Worm (Caenorhabditis elegans) whole organism, L3 larva: ENCODE measurements around the gene C05C10.3.

Source experiments
- R02D3.7 ChIP-seq: fragments of 150-350 bp; optimal IDR thresholded peaks from 2 replicates; lab custom pipeline; 2014; ENCODE audit warnings: missing biosample characterization, missing genetic modification characterization
- ZK546.5 ChIP-seq: sonication (generic microtip); optimal IDR thresholded peaks from 2 replicates; lab custom pipeline; 2017; ENCODE audit warnings: missing biosample characterization, missing genetic modification characterization
- aly-2 ChIP-seq: fragments of 150-350 bp; optimal IDR thresholded peaks from 2 replicates; lab custom pipeline; 2014; ENCODE audit warnings: missing biosample characterization, missing genetic modification characterization
- ama-1 ChIP-seq: fragments of 150-350 bp; optimal IDR thresholded peaks from 2 replicates; lab custom pipeline; 2018
- ceh-16 ChIP-seq: sonication (generic microtip); optimal IDR thresholded peaks from 2 replicates; lab custom pipeline; 2017; ENCODE audit warnings: missing biosample characterization, missing genetic modification characterization
- ceh-28 ChIP-seq: fragments of 150-350 bp; optimal IDR thresholded peaks from 2 replicates; lab custom pipeline; 2014; ENCODE audit warnings: missing biosample characterization, missing genetic modification reagents, missing genetic modification characterization
- ceh-82 ChIP-seq: fragments of 150-350 bp; optimal IDR thresholded peaks from 2 replicates; lab custom pipeline; 2014; ENCODE audit warnings: missing biosample characterization, missing genetic modification characterization
- ceh-9 ChIP-seq: sonication (generic microtip); optimal IDR thresholded peaks from 2 replicates; lab custom pipeline; 2018; ENCODE audit warnings: missing biosample characterization, missing genetic modification characterization
- daf-12 ChIP-seq: fragments of 150-350 bp; optimal IDR thresholded peaks from 2 replicates; lab custom pipeline; 2014; ENCODE audit warnings: missing biosample characterization, missing genetic modification reagents, missing genetic modification characterization
- egl-27 ChIP-seq: sonication (generic microtip); optimal IDR thresholded peaks from 4 replicates; lab custom pipeline; 2017; ENCODE audit warnings: missing biosample characterization, missing genetic modification reagents, missing genetic modification characterization
- egl-5 ChIP-seq: fragments of 150-350 bp; optimal IDR thresholded peaks from 2 replicates; lab custom pipeline; 2017; ENCODE audit warnings: missing biosample characterization, missing genetic modification reagents, missing genetic modification characterization, inconsistent platforms
- elt-1 ChIP-seq: fragments of 150-350 bp; optimal IDR thresholded peaks from 2 replicates; lab custom pipeline; 2014; ENCODE audit warnings: missing biosample characterization, missing genetic modification characterization
- elt-2 ChIP-seq: sonication (generic microtip); optimal IDR thresholded peaks from 2 replicates; lab custom pipeline; 2016; ENCODE audit warnings: missing genetic modification reagents, mild to moderate bottlenecking, missing genetic modification characterization, missing compliant biosample characterization
- elt-3 ChIP-seq, 3 experiments: fragments of 150-350 bp in 1 of 3; sonication (generic microtip) in 2 of 3; optimal IDR thresholded peaks; 2 replicates in 2 of 3; 4 replicates in 1 of 3; lab custom pipeline; 2014 to 2017; ENCODE audit warnings: missing biosample characterization in 3 of 3, missing genetic modification characterization in 3 of 3
- eor-1 ChIP-seq, 2 experiments: fragments of 150-350 bp; optimal IDR thresholded peaks; 2 replicates each; lab custom pipeline; 2014 to 2018; ENCODE audit warnings: missing biosample characterization in 2 of 2, missing genetic modification characterization in 2 of 2
- fkh-10 ChIP-seq: sonication (generic microtip); optimal IDR thresholded peaks from 2 replicates; lab custom pipeline; 2017; ENCODE audit warnings: missing biosample characterization, missing genetic modification reagents, missing genetic modification characterization
- fos-1 ChIP-seq: fragments of 150-350 bp; optimal IDR thresholded peaks from 2 replicates; lab custom pipeline; 2014; ENCODE audit warnings: missing biosample characterization, missing genetic modification characterization
- hmg-11 ChIP-seq: sonication (generic microtip); optimal IDR thresholded peaks from 2 replicates; lab custom pipeline; 2016; ENCODE audit warnings: missing genetic modification characterization, missing compliant biosample characterization
- jun-1 ChIP-seq: fragments of 150-350 bp; optimal IDR thresholded peaks from 2 replicates; lab custom pipeline; 2014; ENCODE audit warnings: missing biosample characterization, missing genetic modification reagents, missing genetic modification characterization
- lin-15B ChIP-seq: fragments of 150-350 bp; optimal IDR thresholded peaks from 2 replicates; lab custom pipeline; 2014; ENCODE audit warnings: missing biosample characterization, missing genetic modification characterization
- lin-39 ChIP-seq: fragments of 150-350 bp; optimal IDR thresholded peaks from 2 replicates; lab custom pipeline; 2018; ENCODE audit warnings: missing biosample characterization, missing genetic modification reagents, missing genetic modification characterization
- lsy-12 ChIP-seq: sonication (generic microtip); optimal IDR thresholded peaks from 2 replicates; lab custom pipeline; 2016; ENCODE audit warnings: mild to moderate bottlenecking, missing genetic modification characterization, missing compliant biosample characterization
- mdl-1 ChIP-seq: fragments of 150-350 bp; optimal IDR thresholded peaks from 2 replicates; lab custom pipeline; 2014; ENCODE audit warnings: missing biosample characterization, missing genetic modification characterization
- mml-1 ChIP-seq: fragments of 150-350 bp; sonication (generic microtip); optimal IDR thresholded peaks from 3 replicates; lab custom pipeline; 2014; ENCODE audit warnings: missing biosample characterization, missing genetic modification characterization
- nfya-1 ChIP-seq: sonication (generic microtip); optimal IDR thresholded peaks from 2 replicates; lab custom pipeline; 2017; ENCODE audit warnings: missing genetic modification characterization, mild to moderate bottlenecking, missing compliant biosample characterization, antibody characterized with exemption, moderate library complexity; ENCODE audit not compliant: insufficient read depth
- nhr-11 ChIP-seq: fragments of 150-350 bp; optimal IDR thresholded peaks from 2 replicates; lab custom pipeline; 2014; ENCODE audit warnings: missing biosample characterization, missing genetic modification characterization
- nhr-12 ChIP-seq: fragments of 150-350 bp; optimal IDR thresholded peaks from 2 replicates; lab custom pipeline; 2014; ENCODE audit warnings: missing biosample characterization, missing genetic modification characterization
- nhr-237 ChIP-seq: fragments of 150-350 bp; optimal IDR thresholded peaks from 2 replicates; lab custom pipeline; 2014; ENCODE audit warnings: missing biosample characterization, missing genetic modification characterization
- nhr-25 ChIP-seq: sonication (generic microtip); optimal IDR thresholded peaks from 2 replicates; lab custom pipeline; 2017; ENCODE audit warnings: missing biosample characterization, missing genetic modification characterization
- nhr-28 ChIP-seq: fragments of 150-350 bp; optimal IDR thresholded peaks from 2 replicates; lab custom pipeline; 2014; ENCODE audit warnings: missing biosample characterization, missing genetic modification characterization
- nhr-43 ChIP-seq: sonication (generic microtip); optimal IDR thresholded peaks from 2 replicates; lab custom pipeline; 2016; ENCODE audit warnings: mild to moderate bottlenecking, missing genetic modification characterization, missing compliant biosample characterization; ENCODE audit not compliant: poor library complexity, severe bottlenecking
- nhr-67 ChIP-seq: fragments of 150-350 bp; optimal IDR thresholded peaks from 2 replicates; lab custom pipeline; 2014; ENCODE audit warnings: missing biosample characterization, missing genetic modification characterization
- nhr-76 ChIP-seq: fragments of 150-350 bp; sonication (generic microtip); optimal IDR thresholded peaks from 5 replicates; lab custom pipeline; 2014; ENCODE audit warnings: missing biosample characterization, missing genetic modification characterization
- nhr-77 ChIP-seq: fragments of 150-350 bp; optimal IDR thresholded peaks from 2 replicates; lab custom pipeline; 2014; ENCODE audit warnings: missing biosample characterization, missing genetic modification characterization
- pha-4 ChIP-seq: fragments of 150-350 bp; optimal IDR thresholded peaks from 2 replicates; lab custom pipeline; 2014; ENCODE audit warnings: missing biosample characterization, missing genetic modification reagents, missing genetic modification characterization
- pqm-1 ChIP-seq: fragments of 150-350 bp; optimal IDR thresholded peaks from 2 replicates; lab custom pipeline; 2017; ENCODE audit warnings: missing biosample characterization, missing genetic modification characterization, inconsistent platforms
- sea-2 ChIP-seq: fragments of 150-350 bp; sonication (generic microtip); optimal IDR thresholded peaks from 4 replicates; lab custom pipeline; 2014; ENCODE audit warnings: missing biosample characterization, missing genetic modification reagents, missing genetic modification characterization
- skn-1 ChIP-seq: fragments of 150-350 bp; optimal IDR thresholded peaks from 2 replicates; lab custom pipeline; 2014; ENCODE audit warnings: missing biosample characterization, missing genetic modification characterization
- snpc-4 ChIP-seq: fragments of 150-350 bp; optimal IDR thresholded peaks from 2 replicates; lab custom pipeline; 2014; ENCODE audit warnings: missing biosample characterization, missing genetic modification characterization
- tbx-2 ChIP-seq: sonication (generic microtip); optimal IDR thresholded peaks from 2 replicates; lab custom pipeline; 2016; ENCODE audit warnings: mild to moderate bottlenecking, missing genetic modification characterization, missing compliant biosample characterization
- unc-62 ChIP-seq: fragments of 150-350 bp; sonication (generic microtip); optimal IDR thresholded peaks from 4 replicates; lab custom pipeline; 2014; ENCODE audit warnings: missing biosample characterization, missing genetic modification reagents, missing genetic modification characterization
- zag-1 ChIP-seq: fragments of 150-350 bp; optimal IDR thresholded peaks from 2 replicates; lab custom pipeline; 2014; ENCODE audit warnings: missing biosample characterization, missing genetic modification characterization
- ztf-11 ChIP-seq: fragments of 150-350 bp; optimal IDR thresholded peaks from 2 replicates; lab custom pipeline; 2014; ENCODE audit warnings: missing biosample characterization, missing genetic modification characterization
- ztf-4 ChIP-seq: fragments of 150-350 bp; optimal IDR thresholded peaks from 2 replicates; lab custom pipeline; 2014; ENCODE audit warnings: missing biosample characterization, missing genetic modification characterization

C05C10.3 gene

DNA sequence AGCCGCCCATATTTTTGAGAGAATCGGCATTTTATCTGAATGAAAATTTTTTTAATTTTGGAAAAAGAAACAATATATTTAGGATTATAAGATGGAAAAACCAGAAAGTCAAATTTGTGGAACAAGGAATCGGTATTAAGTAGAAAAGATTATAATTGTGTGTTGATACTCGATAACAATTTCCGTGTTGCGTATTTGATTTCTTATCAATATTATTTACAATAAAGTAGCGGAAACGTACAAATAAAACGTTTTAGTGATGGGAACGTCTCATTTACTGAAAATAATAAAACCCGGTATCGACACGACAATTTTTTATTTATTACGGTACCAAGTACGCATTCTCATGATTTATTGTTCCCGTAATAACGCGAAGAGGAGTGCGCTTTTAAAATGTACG, at the start of gene C05C10.3:
Gene C05C10.3 (minus strand): TSS at position 35 of the 400 bp plus-strand sequence.
- TF ChIP-seq elt-3 (tag; optimal IDR thresholded peaks at IDR 0.05; lab: Kevin White, UChicago): no peak
- no peak for TF ChIP-seq aly-2 (tag; lab: Kevin White, UChicago)
- TF ChIP-seq lsy-12 (tag; lab: Kevin White, UChicago): no peak
- peak; percentile 75 for TF ChIP-seq pqm-1 (tag; lab: Kevin White, UChicago)
- no peak for TF ChIP-seq snpc-4 (tag; lab: Kevin White, UChicago)
- no peak for TF ChIP-seq ceh-28 (tag; lab: Kevin White, UChicago)
- TF ChIP-seq nhr-12 (tag; lab: Kevin White, UChicago): no peak
- no peak for TF ChIP-seq eor-1 (tag; optimal IDR thresholded peaks at IDR 0.05; lab: Kevin White, UChicago)
- TF ChIP-seq ceh-9 (tag; lab: Kevin White, UChicago): no peak
- TF ChIP-seq pha-4 (tag; lab: Kevin White, UChicago): peak; percentile 6
- TF ChIP-seq nfya-1 (tag; lab: Kevin White, UChicago): no peak
- peak; percentile 60 for TF ChIP-seq elt-2 (tag; lab: Kevin White, UChicago)

DNA sequence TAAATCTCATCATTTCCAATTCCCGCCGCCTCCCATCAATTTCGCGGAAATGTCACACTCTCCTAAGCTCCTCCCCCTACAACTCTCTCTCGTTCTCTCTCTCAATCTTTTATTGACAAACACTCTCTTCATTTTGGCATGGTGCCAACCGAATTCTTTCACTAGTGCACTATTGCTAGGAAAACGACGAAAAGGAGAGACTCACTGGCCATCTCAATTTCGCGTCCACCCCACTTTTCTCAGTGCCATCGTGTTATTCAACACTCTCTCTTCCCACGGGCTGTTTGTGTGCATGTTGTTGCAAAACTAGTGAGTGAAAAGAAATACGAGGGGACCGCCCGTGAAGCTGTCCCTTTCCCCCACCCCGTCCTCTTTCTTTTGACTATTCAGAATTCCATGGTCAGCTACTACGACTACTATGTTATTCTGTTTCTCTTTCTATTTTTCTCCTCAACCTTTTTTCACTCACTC, 48.2 kb upstream of the C05C10.3 start:
- peak; percentile 81 for TF ChIP-seq pha-4 (tag; lab: Kevin White, UChicago)
- no peak for TF ChIP-seq eor-1 (tag; optimal IDR thresholded peaks at IDR 0.05; lab: Kevin White, UChicago)
- TF ChIP-seq pqm-1 (tag; lab: Kevin White, UChicago): no peak
- peak; percentile 60 for TF ChIP-seq nfya-1 (tag; lab: Kevin White, UChicago)
- no peak for TF ChIP-seq nhr-28 (tag; lab: Kevin White, UChicago)
- peak; percentile 56 for TF ChIP-seq lin-15B (tag; lab: Kevin White, UChicago)
- TF ChIP-seq R02D3.7 (tag; lab: Kevin White, UChicago): no peak
- TF ChIP-seq ceh-28 (tag; lab: Kevin White, UChicago): no peak
- TF ChIP-seq nhr-11: peak; percentile 77
- no peak for TF ChIP-seq ama-1
- TF ChIP-seq fkh-10 (GFP tag; lab: Kevin White, UChicago): peak; percentile 27
- peak; percentile 45 for TF ChIP-seq elt-1 (tag; lab: Kevin White, UChicago)
- peak; percentile 28 for TF ChIP-seq zag-1 (tag; lab: Kevin White, UChicago)
- TF ChIP-seq lsy-12 (tag; lab: Kevin White, UChicago): no peak
- TF ChIP-seq nhr-43 (tag; lab: Kevin White, UChicago): no peak
- TF ChIP-seq elt-2 (tag; lab: Kevin White, UChicago): no peak
- no peak for TF ChIP-seq nhr-77 (tag; lab: Kevin White, UChicago)
- TF ChIP-seq ZK546.5 (tag; lab: Kevin White, UChicago): no peak
- TF ChIP-seq ceh-16: no peak
- TF ChIP-seq nhr-76 (tag; lab: Kevin White, UChicago): no peak
- peak; percentile 24 for TF ChIP-seq hmg-11 (tag; lab: Kevin White, UChicago)
- TF ChIP-seq lin-39 (tag; lab: Kevin White, UChicago): peak; percentile 11
- no peak for TF ChIP-seq nhr-67 (tag; lab: Kevin White, UChicago)
- TF ChIP-seq ztf-4 (tag; lab: Kevin White, UChicago): no peak
- TF ChIP-seq sea-2: no peak
- no peak for TF ChIP-seq fos-1 (tag; lab: Kevin White, UChicago)
- TF ChIP-seq unc-62 (GFP tag; lab: Kevin White, UChicago): peak; percentile 74
- no peak for TF ChIP-seq nhr-12 (tag; lab: Kevin White, UChicago)
- TF ChIP-seq mdl-1 (tag; lab: Kevin White, UChicago): no peak
- TF ChIP-seq egl-5 (tag; lab: Kevin White, UChicago): peak; percentile 44
- TF ChIP-seq snpc-4 (tag; lab: Kevin White, UChicago): peak; percentile 10
- no peak for TF ChIP-seq nhr-25 (tag; lab: Kevin White, UChicago)
- no peak for TF ChIP-seq aly-2 (tag; lab: Kevin White, UChicago)
- no peak for TF ChIP-seq jun-1 (tag; lab: Kevin White, UChicago)
- TF ChIP-seq daf-12 (tag; lab: Kevin White, UChicago): no peak
- TF ChIP-seq ztf-11 (tag; lab: Kevin White, UChicago): no peak
- no peak for TF ChIP-seq egl-27
- TF ChIP-seq ceh-82 (tag; lab: Kevin White, UChicago): no peak
- TF ChIP-seq skn-1 (tag; lab: Kevin White, UChicago): no peak
- TF ChIP-seq tbx-2 (tag; lab: Kevin White, UChicago): peak; percentile 22
- no peak for TF ChIP-seq nhr-237
- no peak for TF ChIP-seq mml-1 (tag; lab: Kevin White, UChicago)
